Fruit fly (Drosophila melanogaster): ENCODE measurements around the gene Rcc1.

DNA sequence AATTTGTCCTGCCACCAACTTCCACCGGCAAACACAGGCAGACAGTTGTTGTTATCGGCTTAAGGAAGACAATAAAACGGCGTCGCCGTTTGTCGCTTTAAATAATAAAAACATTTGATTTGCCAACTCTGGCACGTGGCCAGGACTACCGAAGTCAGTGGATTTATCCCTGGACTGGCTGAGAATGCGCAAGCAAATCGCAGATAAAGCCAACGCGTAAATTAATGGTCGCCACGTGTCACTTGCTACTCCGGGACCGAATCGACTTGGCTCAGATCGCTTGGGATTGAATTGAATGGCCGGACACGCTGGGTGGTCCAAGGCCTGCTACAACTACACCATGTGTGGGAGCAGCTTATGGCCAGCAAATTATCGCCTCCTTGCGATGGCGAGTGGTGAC is 39.5 kb downstream of the Rcc1 start:
- TF ChIP-seq pan (optimal IDR thresholded peaks at IDR 0.05): no peak
- no peak for TF ChIP-seq usp (GFP tag; optimal IDR thresholded peaks at IDR 0.05)
- TF ChIP-seq psq (optimal IDR thresholded peaks at IDR 0.05): no peak
- no peak for TF ChIP-seq Dll (optimal IDR thresholded peaks at IDR 0.05)
- no peak for TF ChIP-seq EcR (GFP tag; optimal IDR thresholded peaks at IDR 0.05)
